Fruit fly (Drosophila melanogaster): Measurements from ENCODE around the gene CG12170.

Gene CG12170

DNA sequence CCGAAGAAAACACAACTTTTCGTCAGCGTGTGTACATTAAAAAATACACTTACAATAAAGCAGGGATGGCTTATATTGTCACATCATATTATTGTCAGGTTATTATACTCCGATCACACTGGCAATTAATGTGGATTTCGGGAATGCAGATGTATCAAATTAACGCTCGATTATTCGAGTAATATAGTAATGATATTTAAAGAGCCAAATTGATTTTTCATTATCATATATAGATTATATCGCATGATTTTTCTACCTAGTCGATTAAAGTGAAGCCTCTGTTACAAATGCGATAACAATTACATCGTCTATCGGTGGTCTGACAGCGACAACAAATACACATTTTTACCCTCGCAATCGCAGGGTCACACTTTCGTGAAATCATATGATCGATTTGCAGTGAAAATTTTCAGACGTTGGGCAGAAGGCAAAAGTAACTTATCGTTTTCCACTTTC lies 45.6 kb upstream of the CG12170 start, which contains the start of the genes noi and Vha26 (continued):
- TF ChIP-seq CG10669 (GFP tag; optimal IDR thresholded peaks at IDR 0.05) (no peak), Sox14 (GFP tag; optimal IDR thresholded peaks at IDR 0.05) (no peak), achi (GFP tag; optimal IDR thresholded peaks at IDR 0.05) (peak; percentile 95), dsx (GFP tag; optimal IDR thresholded peaks at IDR 0.05; ENCODE audit: poor library complexity, severe bottlenecking) (peak; percentile 38), CG10631 (GFP tag; optimal IDR thresholded peaks at IDR 0.05) (no peak), Hr38 (GFP tag; optimal IDR thresholded peaks at IDR 0.05) (no peak)

DNA sequence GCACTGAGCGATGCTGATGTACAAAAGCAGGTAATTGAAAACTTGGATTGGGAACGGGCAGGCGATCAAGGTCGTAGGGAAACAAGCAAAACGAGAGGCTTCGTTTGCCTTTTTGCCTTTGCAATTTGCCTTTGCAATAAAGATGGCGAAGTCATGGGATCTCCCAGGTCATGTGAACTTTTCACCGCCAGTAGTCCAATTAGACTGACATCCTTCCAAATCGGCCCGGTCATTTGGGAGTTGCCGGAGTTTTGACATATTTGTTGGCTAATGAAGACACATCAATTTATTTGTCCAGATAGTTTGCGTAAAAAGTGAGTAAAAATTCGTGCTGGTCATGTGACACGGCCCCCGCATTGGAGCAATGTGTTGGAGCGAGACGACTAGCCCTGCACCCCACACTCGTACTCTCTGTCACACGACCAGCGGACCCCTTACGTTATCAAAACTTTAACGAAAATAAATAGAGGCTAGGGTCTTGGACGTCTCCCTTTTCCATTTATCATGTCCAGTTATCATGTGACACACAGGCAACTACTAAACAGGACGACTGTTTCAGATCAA lies 44.9 kb upstream of the CG12170 start:
- TF ChIP-seq Eip78C (GFP tag): peak; percentile 52
- TF ChIP-seq CG6808 (GFP tag; optimal IDR thresholded peaks at IDR 0.05): no peak
- no peak for TF ChIP-seq fd85E (GFP tag; optimal IDR thresholded peaks at IDR 0.05)
- TF ChIP-seq fkh (GFP tag; optimal IDR thresholded peaks at IDR 0.05): peak; percentile 53
- TF ChIP-seq lz (GFP tag; optimal IDR thresholded peaks at IDR 0.05): no peak
- TF ChIP-seq CG8632 (GFP tag; optimal IDR thresholded peaks at IDR 0.05): no peak
- no peak for TF ChIP-seq salr (GFP tag; optimal IDR thresholded peaks at IDR 0.05)
- TF ChIP-seq svp (GFP tag): peak; percentile 93
- TF ChIP-seq Ets21C (GFP tag; optimal IDR thresholded peaks at IDR 0.05): no peak

DNA sequence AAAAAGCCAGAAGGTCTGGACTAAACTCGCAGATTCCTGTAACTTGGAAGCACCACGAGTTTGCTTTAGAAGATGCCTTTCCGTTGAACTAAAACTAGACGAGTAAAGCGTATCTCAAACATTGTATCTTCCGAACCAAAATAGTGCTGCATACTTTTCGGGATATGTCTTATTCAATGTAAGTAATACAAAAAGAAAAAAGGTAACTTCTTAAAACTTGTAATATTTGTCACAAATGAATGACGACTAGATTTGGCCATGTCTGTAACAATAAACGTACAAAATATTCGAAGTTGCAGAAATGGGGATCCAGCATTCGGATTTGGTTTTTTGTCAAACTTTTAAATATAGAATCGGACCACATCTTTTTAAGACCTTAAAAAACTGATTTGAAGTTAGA lies 42.2 kb upstream of the CG12170 start:
- TF ChIP-seq dsx (GFP tag; optimal IDR thresholded peaks at IDR 0.05; ENCODE audit: poor library complexity, severe bottlenecking) (peak; percentile 97), eg (GFP tag; IDR thresholded peaks at IDR 0.05) (0 out of 3 replicates have a peak, but pooled peaks have one; percentile 22), CG6163 (GFP tag; IDR thresholded peaks at IDR 0.05) (no peak)

DNA sequence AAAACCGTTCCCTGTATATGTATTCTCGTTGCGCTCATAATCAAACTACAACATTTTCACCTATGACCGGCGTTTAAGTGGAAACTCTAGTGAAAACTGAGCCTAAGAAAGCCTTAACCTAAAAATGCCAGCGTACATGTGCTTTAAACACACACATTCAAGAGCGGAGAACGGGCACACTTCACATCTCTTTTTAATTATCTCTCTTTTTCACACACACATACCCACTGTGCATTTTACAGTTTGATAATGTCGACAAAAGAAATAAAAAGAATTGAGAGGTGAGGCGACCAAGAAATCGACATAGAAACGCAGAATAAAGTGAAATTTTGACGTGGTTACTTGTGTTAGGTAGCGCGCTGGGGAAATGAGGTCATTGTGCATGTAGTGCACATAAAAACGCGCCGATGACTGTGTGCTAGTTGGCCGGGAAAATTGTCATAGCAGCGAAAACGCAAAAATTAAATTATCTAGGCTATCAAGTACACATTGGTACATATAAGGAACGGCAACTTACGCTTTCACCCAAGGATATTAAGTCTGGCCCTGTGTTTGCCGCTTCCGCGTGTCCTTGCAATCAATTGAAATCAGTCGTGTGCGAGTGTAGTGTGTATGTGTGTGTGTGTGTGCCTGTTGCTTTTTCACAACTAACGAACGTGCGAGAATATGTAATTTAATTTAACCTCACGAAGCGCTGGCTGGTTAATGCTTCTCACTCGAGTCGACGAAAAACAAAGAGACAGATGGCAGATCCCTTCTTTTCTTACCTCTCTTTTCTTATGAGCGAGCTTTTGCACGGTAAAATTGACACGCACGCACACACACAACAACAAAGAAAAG lies 37.3 kb upstream of the CG12170 start:
- peak; percentile 18 for TF ChIP-seq Blimp-1 (GFP tag; optimal IDR thresholded peaks at IDR 0.05)
- peak; percentile 14 for TF ChIP-seq Eip78C (GFP tag)
- TF ChIP-seq cyc (GFP tag; optimal IDR thresholded peaks at IDR 0.05): no peak

DNA sequence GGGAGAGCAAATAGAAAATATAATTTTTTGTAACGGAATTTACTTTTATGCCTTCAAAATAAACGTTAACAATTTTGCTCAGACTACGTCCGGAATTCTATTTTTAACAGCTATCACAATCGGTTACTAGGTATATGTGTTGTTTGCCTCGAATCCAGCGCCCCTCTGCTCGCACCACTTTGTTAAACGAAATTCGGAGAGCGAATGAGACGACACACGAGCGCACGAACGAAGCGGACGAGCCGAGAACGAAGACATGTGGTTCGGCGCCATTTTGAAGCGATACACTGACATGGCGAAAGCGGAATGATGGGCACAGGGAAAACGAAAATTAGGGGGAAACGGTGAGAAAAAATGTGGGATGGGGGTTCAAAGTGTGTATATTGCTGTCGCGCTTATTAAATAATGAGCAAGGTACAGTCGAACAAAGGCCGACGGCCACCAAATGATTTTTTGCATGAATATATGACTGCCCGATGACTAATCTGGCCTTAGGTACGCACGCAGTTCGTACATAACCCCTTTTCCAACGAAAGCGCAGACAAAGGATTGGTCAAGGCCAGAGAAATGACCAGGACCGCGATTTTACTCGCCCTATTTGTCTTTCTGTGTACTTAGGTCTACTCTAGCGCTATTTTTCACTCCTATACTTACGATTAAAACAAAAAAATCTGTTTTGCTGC lies 36.5 kb upstream of the CG12170 start:
- no peak for TF ChIP-seq CG11762 (GFP tag; optimal IDR thresholded peaks at IDR 0.05; ENCODE audit: insufficient read depth)
- TF ChIP-seq CG9139 (GFP tag; optimal IDR thresholded peaks at IDR 0.05): peak; percentile 63
- no peak for TF ChIP-seq fd59A (GFP tag; optimal IDR thresholded peaks at IDR 0.05)
- peak; percentile 11 for TF ChIP-seq Lpt (GFP tag; optimal IDR thresholded peaks at IDR 0.05)
- TF ChIP-seq CG6808 (GFP tag; optimal IDR thresholded peaks at IDR 0.05): peak; percentile 46
- TF ChIP-seq CG11294 (GFP tag; IDR thresholded peaks at IDR 0.05): no peak
- peak; percentile 85 for TF ChIP-seq Sox14 (GFP tag; optimal IDR thresholded peaks at IDR 0.05)
- peak; percentile 75 for TF ChIP-seq dsx (GFP tag; optimal IDR thresholded peaks at IDR 0.05; ENCODE audit: poor library complexity, severe bottlenecking)
- TF ChIP-seq Ets21C (GFP tag; optimal IDR thresholded peaks at IDR 0.05): no peak
- TF ChIP-seq CG11902 (GFP tag; optimal IDR thresholded peaks at IDR 0.05): no peak
- no peak for TF ChIP-seq acj6 (GFP tag; optimal IDR thresholded peaks at IDR 0.05)
- peak; percentile 69 for TF ChIP-seq Eip78C (GFP tag)
- peak; percentile 7 for TF ChIP-seq lz (GFP tag; optimal IDR thresholded peaks at IDR 0.05)
- peak; percentile 56 for TF ChIP-seq fkh (GFP tag; optimal IDR thresholded peaks at IDR 0.05)
- TF ChIP-seq vri (GFP tag; optimal IDR thresholded peaks at IDR 0.05): peak; percentile 96
- TF ChIP-seq svp (GFP tag): peak; percentile 70
- peak; percentile 58 for TF ChIP-seq Eip93F (GFP tag; optimal IDR thresholded peaks at IDR 0.05)
- no peak for TF ChIP-seq CG3919 (GFP tag; optimal IDR thresholded peaks at IDR 0.05)
- TF ChIP-seq CG16779 (tag; optimal IDR thresholded peaks at IDR 0.05): peak; percentile 43
- peak; percentile 68 to 70 for TF ChIP-seq ss (GFP tag; optimal IDR thresholded peaks at IDR 0.05)
- TF ChIP-seq Eip75B (GFP tag; optimal IDR thresholded peaks at IDR 0.05): peak; percentile 47
- TF ChIP-seq CG31627 (GFP tag; optimal IDR thresholded peaks at IDR 0.05): no peak
- TF ChIP-seq CG1621 (tag; optimal IDR thresholded peaks at IDR 0.05): peak; percentile 74

Measured in whole organism, prepupa.